Worm (Caenorhabditis elegans) whole organism, L4/young adult: ENCODE results near the gene C14A4.9.

Experiments
- W03F9.2 ChIP-seq: fragments of 150-350 bp; optimal IDR thresholded peaks from 2 replicates; lab custom pipeline; 2014; ENCODE audit warnings: missing biosample characterization, missing genetic modification characterization
- dao-5 ChIP-seq: sonication (generic microtip); optimal IDR thresholded peaks from 2 replicates; lab custom pipeline; 2016; ENCODE audit warnings: missing genotype, missing genetic modification characterization, moderate library complexity, missing compliant biosample characterization
- him-1 ChIP-seq: sonication (generic microtip); optimal IDR thresholded peaks from 2 replicates; lab custom pipeline; 2016; ENCODE audit warnings: missing genotype, missing genetic modification reagents, missing genetic modification characterization, missing compliant biosample characterization

- no peak for TF ChIP-seq W03F9.2 (tag; lab: Kevin White, UChicago)
- TF ChIP-seq dao-5, result no peak
- TF ChIP-seq him-1, result no peak
Observed at ce11 chrII:10639110-10639509, 40.0 kb downstream of the C14A4.9 start, which contains the start of gene M28.9.
